Worm (Caenorhabditis elegans) whole organism, midembryonic: ENCODE data around the gene add-1.

ENCODE experiments used
- ref-1 ChIP-seq: fragments of 200-800 bp; sonication (Bioruptor generic); conservative IDR thresholded peaks from 2 replicates; pipeline ENCODE4 v1.3.6; 2022; ENCODE audit warnings: missing genetic modification reagents, missing genetic modification characterization, missing compliant biosample characterization
- tab-1 ChIP-seq: fragments of 200-800 bp; sonication (Bioruptor generic); IDR thresholded peaks from 2 replicates; pipeline ENCODE4 v1.3.6; 2022; ENCODE audit warnings: missing genetic modification characterization, missing compliant biosample characterization

- TF ChIP-seq ref-1 (GFP tag; lab: Robert Waterston, UW) (no peak), tab-1 (no peak)
Measured at ce11 chrX:4895223-4895622, 35.4 kb upstream of the add-1 start.
